Worm (Caenorhabditis elegans) whole organism, late embryonic: Measurements from ENCODE around the gene C25G4.3.

Experiments used
- ceh-31 ChIP-seq: sonication (generic microtip); optimal IDR thresholded peaks from 2 replicates; lab custom pipeline; 2016; ENCODE audit warnings: missing genetic modification characterization, missing compliant biosample characterization
- hlh-13 ChIP-seq: fragments of 200-800 bp; sonication (Bioruptor generic); optimal IDR thresholded peaks from 2 replicates; lab custom pipeline; 2018; ENCODE audit warnings: mild to moderate bottlenecking, missing genetic modification characterization, missing compliant biosample characterization
- pha-4 ChIP-seq: fragments of 150-350 bp; optimal IDR thresholded peaks from 2 replicates; lab custom pipeline; 2018; ENCODE audit warnings: missing biosample characterization, missing genetic modification reagents, missing genetic modification characterization
- sox-4 ChIP-seq: sonication (generic microtip); optimal IDR thresholded peaks from 2 replicates; lab custom pipeline; 2017; ENCODE audit warnings: mild to moderate bottlenecking, missing genetic modification characterization, inconsistent platforms, missing compliant biosample characterization
- unc-86 ChIP-seq: sonication (generic microtip); optimal IDR thresholded peaks from 2 replicates; lab custom pipeline; 2016; ENCODE audit warnings: missing genetic modification characterization, missing compliant biosample characterization

DNA sequence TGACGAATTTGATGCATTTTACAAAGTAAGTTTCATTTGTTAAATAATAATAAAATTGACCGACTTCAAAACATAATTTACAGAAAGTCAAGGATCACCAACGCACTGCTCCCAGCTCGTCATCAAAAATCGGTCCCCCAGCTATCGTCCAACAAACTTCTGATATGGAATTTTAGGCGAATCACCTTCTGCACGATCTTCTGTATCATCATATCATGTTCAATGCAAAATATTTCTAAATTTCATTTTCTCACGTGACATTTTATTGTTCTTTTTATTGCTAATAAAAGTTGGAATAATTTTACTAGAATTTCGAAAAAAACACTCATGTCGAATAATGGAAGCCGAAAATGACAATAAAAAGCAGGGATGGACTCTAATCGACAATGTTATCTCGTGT is 35.5 kb downstream of the C25G4.3 start, which contains the start of gene acl-13:
- TF ChIP-seq ceh-31 (tag; lab: Kevin White, UChicago): no peak
- no peak for TF ChIP-seq sox-4
- no peak for TF ChIP-seq pha-4 (tag; lab: Kevin White, UChicago)
- TF ChIP-seq unc-86: no peak
- no peak for TF ChIP-seq hlh-13
